Worm (Caenorhabditis elegans): ENCODE data around the gene tag-307.
A peak's percentile ranks its signal among the peaks of the same experiment; 100 is the strongest.

The tag-307 gene

DNA sequence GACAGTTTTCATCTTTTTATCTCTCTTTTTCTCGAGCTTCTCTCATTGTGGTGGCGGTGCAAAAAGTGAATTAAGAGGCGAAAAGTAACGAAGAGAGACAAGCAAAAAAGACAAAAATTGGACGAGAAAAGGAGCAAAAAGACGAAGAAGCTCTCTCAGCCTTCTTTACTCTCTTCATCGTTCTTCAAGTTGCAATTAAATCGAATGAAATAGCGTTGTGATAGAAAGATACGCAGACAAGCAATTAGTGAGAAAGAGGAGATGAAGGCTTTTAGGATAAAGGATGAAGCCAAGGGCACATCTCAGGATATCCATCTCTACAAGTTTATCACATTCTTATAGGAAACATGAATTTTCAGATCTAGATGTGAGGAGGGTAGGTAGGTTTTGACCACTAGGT, 8.9 kb downstream of the tag-307 start:
- TF ChIP-seq ces-1 (GFP tag; optimal IDR thresholded peaks at IDR 0.05) (peak; percentile 91), nhr-237 (tag; optimal IDR thresholded peaks at IDR 0.05) (no peak)

DNA sequence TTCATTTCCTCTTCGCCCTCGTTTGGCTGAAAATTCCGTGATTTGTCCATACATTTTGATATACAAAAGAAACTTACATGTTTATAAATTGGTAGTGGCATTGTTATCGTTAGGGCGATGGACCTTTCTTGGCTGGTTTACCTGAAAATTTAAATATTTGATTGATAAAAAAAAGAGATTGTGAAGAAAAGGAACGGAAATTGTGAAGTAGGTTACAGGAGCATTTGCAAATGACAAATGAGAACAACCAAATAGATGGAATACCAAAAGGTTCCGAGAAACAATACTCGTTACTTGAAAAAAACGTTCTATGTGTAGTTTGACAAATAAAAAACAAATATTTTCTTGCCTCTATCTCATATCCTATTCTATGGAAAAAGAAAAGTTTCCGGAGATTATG, 13.5 kb downstream of the tag-307 start, which contains the start of gene ZK652.8:
ZK652.8 (minus strand) TSS at position 101 of the 400 bp plus-strand sequence.
- TF ChIP-seq elt-3 (tag; optimal IDR thresholded peaks at IDR 0.05) = no peak
- TF ChIP-seq hlh-1 (tag; optimal IDR thresholded peaks at IDR 0.05) = no peak
- TF ChIP-seq nhr-12 (tag; optimal IDR thresholded peaks at IDR 0.05) = no peak
- no peak for TF ChIP-seq tbx-8 (GFP tag; optimal IDR thresholded peaks at IDR 0.05)
- no peak for TF ChIP-seq ces-1 (GFP tag; optimal IDR thresholded peaks at IDR 0.05)
- TF ChIP-seq zip-8 (tag; optimal IDR thresholded peaks at IDR 0.05) = no peak
- no peak for TF ChIP-seq blmp-1 (tag; optimal IDR thresholded peaks at IDR 0.05)
- TF ChIP-seq ceh-83 (GFP tag; optimal IDR thresholded peaks at IDR 0.05) = no peak
- no peak for TF ChIP-seq lsy-2 (tag; optimal IDR thresholded peaks at IDR 0.05)
- TF ChIP-seq mls-2 (tag; optimal IDR thresholded peaks at IDR 0.05) = no peak
- TF ChIP-seq sptf-1 (tag; optimal IDR thresholded peaks at IDR 0.05) = no peak
- no peak for TF ChIP-seq unc-62 (GFP tag; optimal IDR thresholded peaks at IDR 0.05)
- no peak for TF ChIP-seq mab-5 (tag; optimal IDR thresholded peaks at IDR 0.05)

DNA sequence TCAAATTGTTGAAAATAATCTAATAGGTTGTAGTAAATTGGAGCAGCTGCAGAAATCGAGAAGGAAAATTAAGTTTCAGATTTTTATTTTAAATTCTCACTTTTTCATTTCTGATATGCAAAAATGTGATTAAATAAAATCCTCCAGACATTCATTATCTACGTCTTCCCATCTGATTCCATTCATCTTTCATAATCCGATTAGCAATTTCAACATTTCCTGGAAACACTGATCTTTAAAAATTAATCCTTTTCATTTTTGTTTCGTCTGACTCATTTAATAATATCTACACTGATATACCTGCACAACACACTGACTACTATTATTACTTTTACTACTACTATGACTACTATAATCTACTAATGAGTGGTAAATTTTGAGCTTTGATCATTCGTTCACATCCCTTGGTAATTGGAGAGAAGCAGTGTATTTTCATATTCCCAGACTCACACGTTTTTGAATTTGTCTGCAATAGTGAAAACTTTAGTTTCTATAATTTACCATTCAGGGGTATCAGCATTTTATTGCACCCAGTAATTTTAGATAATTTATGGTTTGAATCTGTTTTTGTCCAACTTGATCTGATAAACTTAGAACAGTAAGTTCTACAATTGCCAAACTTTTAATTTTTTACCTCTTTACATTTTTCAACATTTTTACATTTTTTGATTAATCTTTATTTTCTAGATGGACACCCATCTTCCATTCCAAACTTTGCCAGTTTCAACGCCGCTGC, 18.0 kb downstream of the tag-307 start, which contains the start of gene ceh-23:
ceh-23 (plus strand) TSS at position 686 of the 736 bp plus-strand sequence.
- TF ChIP-seq cnd-1 (tag; optimal IDR thresholded peaks at IDR 0.05) = no peak
- TF ChIP-seq elt-3 (tag; optimal IDR thresholded peaks at IDR 0.05) = no peak
- no peak for TF ChIP-seq ham-2 (GFP tag; optimal IDR thresholded peaks at IDR 0.05)
- TF ChIP-seq blmp-1 (tag; optimal IDR thresholded peaks at IDR 0.05) = no peak
- TF ChIP-seq snpc-4 (tag; optimal IDR thresholded peaks at IDR 0.05) = no peak
- TF ChIP-seq nhr-12 (tag; optimal IDR thresholded peaks at IDR 0.05) = no peak
- no peak for TF ChIP-seq tbx-8 (GFP tag; optimal IDR thresholded peaks at IDR 0.05)
- no peak for TF ChIP-seq sptf-1 (tag; optimal IDR thresholded peaks at IDR 0.05)
- no peak for TF ChIP-seq lin-32 (GFP tag; optimal IDR thresholded peaks at IDR 0.05)
- no peak for TF ChIP-seq flh-1 (GFP tag; optimal IDR thresholded peaks at IDR 0.05)
- TF ChIP-seq sem-2 (GFP tag; optimal IDR thresholded peaks at IDR 0.05) = no peak
- TF ChIP-seq hlh-1 (tag; optimal IDR thresholded peaks at IDR 0.05) = no peak

DNA sequence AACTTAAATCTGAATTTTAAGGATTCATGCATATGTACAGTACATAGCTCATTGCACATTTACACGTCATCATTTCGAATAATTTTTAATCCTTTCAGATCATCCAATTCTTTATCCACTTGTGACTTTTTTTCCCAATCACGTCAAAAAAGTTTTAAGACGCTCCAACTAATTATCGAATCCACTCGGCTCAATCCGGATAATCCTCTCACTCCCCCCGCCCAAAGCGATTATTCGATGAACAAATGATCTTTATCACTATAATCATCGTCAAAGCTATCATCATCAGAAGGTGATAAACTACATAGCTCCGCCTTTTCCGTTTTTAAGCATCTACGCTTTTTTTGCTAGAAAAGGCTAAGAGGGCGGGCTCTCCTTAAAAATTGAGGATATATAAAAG, 19.5 kb downstream of the tag-307 start:
- TF ChIP-seq ceh-39 (tag; optimal IDR thresholded peaks at IDR 0.05) = no peak
- TF ChIP-seq blmp-1 (tag; optimal IDR thresholded peaks at IDR 0.05) = no peak
- TF ChIP-seq unc-62 (GFP tag; optimal IDR thresholded peaks at IDR 0.05) = no peak
- no peak for TF ChIP-seq lin-32 (GFP tag; optimal IDR thresholded peaks at IDR 0.05)
- no peak for TF ChIP-seq mls-2 (tag; optimal IDR thresholded peaks at IDR 0.05)
- TF ChIP-seq lsy-2 (tag; optimal IDR thresholded peaks at IDR 0.05) = no peak
- TF ChIP-seq tbx-8 (GFP tag; optimal IDR thresholded peaks at IDR 0.05) = no peak
- no peak for TF ChIP-seq mab-5 (tag; optimal IDR thresholded peaks at IDR 0.05)
- TF ChIP-seq cnd-1 (tag; optimal IDR thresholded peaks at IDR 0.05) = no peak
- no peak for TF ChIP-seq sem-2 (GFP tag; optimal IDR thresholded peaks at IDR 0.05)
- TF ChIP-seq ham-2 (GFP tag; optimal IDR thresholded peaks at IDR 0.05) = no peak
- no peak for TF ChIP-seq snpc-4 (tag; optimal IDR thresholded peaks at IDR 0.05)
- no peak for TF ChIP-seq unc-120 (tag; optimal IDR thresholded peaks at IDR 0.05; ENCODE audit: poor library complexity, severe bottlenecking)
- no peak for TF ChIP-seq lin-13 (tag; optimal IDR thresholded peaks at IDR 0.05)

DNA sequence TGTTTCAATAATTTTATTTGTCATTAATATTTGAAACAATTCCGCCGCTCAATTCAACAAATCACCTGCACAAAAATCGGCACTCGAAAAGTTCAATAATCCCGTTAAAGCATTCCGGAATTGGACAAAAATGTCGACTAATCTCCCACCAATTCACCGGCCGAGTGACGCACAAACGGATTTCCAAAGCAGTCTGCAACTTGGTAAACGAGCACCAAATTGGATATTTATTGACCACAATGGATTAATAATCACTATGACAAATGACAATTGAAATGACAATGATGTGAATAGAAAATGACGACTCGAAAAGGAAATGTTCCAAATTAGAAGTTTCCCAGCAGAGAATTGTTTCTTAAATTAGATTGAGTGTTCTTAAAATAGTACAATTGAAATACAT, 21.4 kb downstream of the tag-307 start:
- no peak for TF ChIP-seq elt-1 (tag; optimal IDR thresholded peaks at IDR 0.05; ENCODE audit: borderline replicate concordance, insufficient read depth)
- no peak for TF ChIP-seq unc-39 (tag; optimal IDR thresholded peaks at IDR 0.05)
- no peak for TF ChIP-seq ceh-83 (GFP tag; optimal IDR thresholded peaks at IDR 0.05)
- no peak for TF ChIP-seq mab-5 (tag; optimal IDR thresholded peaks at IDR 0.05)
- no peak for TF ChIP-seq zip-8 (tag; optimal IDR thresholded peaks at IDR 0.05)
- no peak for TF ChIP-seq tbx-8 (GFP tag; optimal IDR thresholded peaks at IDR 0.05)
- no peak for TF ChIP-seq lin-13 (tag; optimal IDR thresholded peaks at IDR 0.05)
- TF ChIP-seq ceh-43 (GFP tag; optimal IDR thresholded peaks at IDR 0.05) = no peak
- no peak for TF ChIP-seq elt-3 (tag; optimal IDR thresholded peaks at IDR 0.05)
- TF ChIP-seq ceh-39 (tag; optimal IDR thresholded peaks at IDR 0.05) = no peak
- TF ChIP-seq mep-1 (tag; optimal IDR thresholded peaks at IDR 0.05) = no peak
- TF ChIP-seq flh-1 (GFP tag; optimal IDR thresholded peaks at IDR 0.05) = no peak
- TF ChIP-seq ham-2 (GFP tag; optimal IDR thresholded peaks at IDR 0.05) = no peak
- TF ChIP-seq M03D4.4 (tag; optimal IDR thresholded peaks at IDR 0.05) = no peak
- TF ChIP-seq mls-2 (tag; optimal IDR thresholded peaks at IDR 0.05) = no peak

Data from whole organism, mixed stage, embryonic.